Worm (Caenorhabditis elegans): Measurements from ENCODE around the gene F15G9.2.

- TF ChIP-seq B0310.2 (tag; optimal IDR thresholded peaks at IDR 0.05) (no peak), ama-1 (optimal IDR thresholded peaks at IDR 0.05) (no peak), pes-1 (GFP tag; IDR thresholded peaks at IDR 0.05) (no peak), hmg-4 (GFP tag; optimal IDR thresholded peaks at IDR 0.05) (peak; percentile 32), scrt-1 (GFP tag; IDR thresholded peaks at IDR 0.05) (no peak), tra-4 (tag; optimal IDR thresholded peaks at IDR 0.05) (no peak), sea-1 (GFP tag; conservative IDR thresholded peaks at IDR 0.05) (no peak), hnd-1 (tag; optimal IDR thresholded peaks at IDR 0.05) (no peak), tbx-11 (GFP tag; IDR thresholded peaks at IDR 0.05) (no peak), ets-7 (tag; optimal IDR thresholded peaks at IDR 0.05) (no peak)
Measured at ce11 chrX:9737730-9738129, 24.2 kb upstream of the F15G9.2 start, which contains the start of gene F15G9.5.

Data from whole organism, early embryonic.